Worm (Caenorhabditis elegans) whole organism, young adult: ENCODE data around the gene F18A1.7.

Source experiments
- B0035.1 ChIP-seq: sonication (generic microtip); optimal IDR thresholded peaks from 2 replicates; lab custom pipeline; 2016; ENCODE audit warnings: missing genetic modification characterization, mild to moderate bottlenecking, missing compliant biosample characterization, missing genotype, missing genetic modification reagents
- F23B12.7 ChIP-seq: sonication (generic microtip); optimal IDR thresholded peaks from 2 replicates; lab custom pipeline; 2017; ENCODE audit warnings: missing genetic modification characterization, mild to moderate bottlenecking, missing compliant biosample characterization, antibody characterized with exemption, moderate library complexity; ENCODE audit not compliant: insufficient read depth
- F52B5.7 ChIP-seq: sonication (generic microtip); optimal IDR thresholded peaks from 2 replicates; lab custom pipeline; 2016; ENCODE audit warnings: mild to moderate bottlenecking, missing genetic modification characterization, missing compliant biosample characterization
- F55B11.4 ChIP-seq: sonication (generic microtip); optimal IDR thresholded peaks from 2 replicates; lab custom pipeline; 2016; ENCODE audit warnings: missing compliant biosample characterization, missing genetic modification characterization, borderline replicate concordance; ENCODE audit not compliant: insufficient read depth
- K12H6.12 ChIP-seq: fragments of 200-800 bp; sonication (Bioruptor generic); optimal IDR thresholded peaks from 2 replicates; lab custom pipeline; 2018; ENCODE audit warnings: mild to moderate bottlenecking, missing genetic modification characterization, missing compliant biosample characterization
- Y53G8AR.9 ChIP-seq: fragments of 200-800 bp; sonication (Bioruptor generic); conservative IDR thresholded peaks from 2 replicates; pipeline ENCODE4 v1.3.6; 2022; ENCODE audit warnings: missing genetic modification reagents, missing genetic modification characterization, missing compliant biosample characterization
- Y56A3A.18 ChIP-seq: fragments of 200-800 bp; sonication (Bioruptor generic); IDR thresholded peaks from 2 replicates; pipeline ENCODE4 v1.3.6; 2022; ENCODE audit warnings: missing genetic modification reagents, missing genetic modification characterization, missing compliant biosample characterization
- ZK185.1 ChIP-seq: sonication (generic microtip); optimal IDR thresholded peaks from 2 replicates; lab custom pipeline; 2016; ENCODE audit warnings: mild to moderate bottlenecking, missing genetic modification characterization, missing compliant biosample characterization; ENCODE audit not compliant: poor library complexity, severe bottlenecking
- atf-7 ChIP-seq: sonication (generic microtip); optimal IDR thresholded peaks from 2 replicates; lab custom pipeline; 2017; ENCODE audit warnings: mild to moderate bottlenecking, missing genetic modification characterization, missing compliant biosample characterization
- attf-3 ChIP-seq: fragments of 200-800 bp; sonication (Bioruptor generic); conservative IDR thresholded peaks from 2 replicates; pipeline ENCODE4 v1.3.6; 2022; ENCODE audit warnings: missing genetic modification reagents, missing genetic modification characterization, missing compliant biosample characterization
- attf-5 ChIP-seq: fragments of 200-800 bp; sonication (Bioruptor generic); optimal IDR thresholded peaks from 2 replicates; lab custom pipeline; 2018; ENCODE audit warnings: mild to moderate bottlenecking, missing genetic modification characterization, missing compliant biosample characterization
- cebp-1 ChIP-seq, 2 experiments: fragments of 200-800 bp in 1 of 2; sonication (Bioruptor generic) in 1 of 2; sonication (generic microtip) in 1 of 2; IDR thresholded peaks in 1 of 2; optimal IDR thresholded peaks in 1 of 2; 2 replicates each; pipeline versions ENCODE4 v1.3.6 to Lab custom; 2017 to 2022; ENCODE audit warnings: missing compliant biosample characterization in 2 of 2, missing genetic modification characterization in 2 of 2, mild to moderate bottlenecking in 1 of 2, missing genetic modification reagents in 1 of 2, moderate library complexity in 1 of 2
- ceh-100 ChIP-seq: fragments of 200-800 bp; sonication (Bioruptor generic); IDR thresholded peaks from 2 replicates; pipeline ENCODE4 v1.3.6; 2022; ENCODE audit warnings: missing genetic modification reagents, missing genetic modification characterization, missing compliant biosample characterization
- ceh-27 ChIP-seq: fragments of 200-800 bp; sonication (Bioruptor generic); optimal IDR thresholded peaks from 2 replicates; lab custom pipeline; 2018; ENCODE audit warnings: mild to moderate bottlenecking, missing genetic modification characterization, moderate library complexity, missing compliant biosample characterization
- chd-7 ChIP-seq: sonication (generic microtip); optimal IDR thresholded peaks from 2 replicates; lab custom pipeline; 2016; ENCODE audit warnings: mild to moderate bottlenecking, missing genetic modification characterization, moderate library complexity, missing compliant biosample characterization
- dox-1 ChIP-seq: fragments of 200-800 bp; sonication (Bioruptor generic); IDR thresholded peaks from 2 replicates; pipeline ENCODE4 v1.3.6; 2022; ENCODE audit warnings: missing genetic modification reagents, missing genetic modification characterization, missing compliant biosample characterization
- egl-18 ChIP-seq: fragments of 200-800 bp; sonication (Bioruptor generic); IDR thresholded peaks from 2 replicates; pipeline ENCODE4 v1.3.6; 2022; ENCODE audit warnings: missing genetic modification reagents, missing genetic modification characterization, missing compliant biosample characterization
- ekl-4 ChIP-seq: fragments of 200-800 bp; sonication (Bioruptor generic); IDR thresholded peaks from 2 replicates; pipeline ENCODE4 v1.3.6; 2022; ENCODE audit warnings: missing genetic modification reagents, missing genetic modification characterization, missing compliant biosample characterization
- ets-4 ChIP-seq: fragments of 200-800 bp; sonication (Bioruptor generic); optimal IDR thresholded peaks from 2 replicates; lab custom pipeline; 2018; ENCODE audit warnings: mild to moderate bottlenecking, missing genetic modification characterization, missing compliant biosample characterization
- hmg-1.2 ChIP-seq: fragments of 200-800 bp; sonication (Bioruptor generic); IDR thresholded peaks from 2 replicates; pipeline ENCODE4 v1.3.6; 2022; ENCODE audit warnings: missing genetic modification reagents, missing genetic modification characterization, missing compliant biosample characterization
- hsf-1 ChIP-seq: fragments of 200-800 bp; sonication (Bioruptor generic); IDR thresholded peaks from 2 replicates; pipeline ENCODE4 v1.3.6; 2022; ENCODE audit warnings: missing genetic modification reagents, missing genetic modification characterization, missing compliant biosample characterization
- lsl-1 ChIP-seq: fragments of 200-800 bp; sonication (Bioruptor generic); optimal IDR thresholded peaks from 2 replicates; lab custom pipeline; 2018; ENCODE audit warnings: mild to moderate bottlenecking, missing genetic modification characterization, moderate library complexity, missing compliant biosample characterization
- lsy-27 ChIP-seq: sonication (generic microtip); optimal IDR thresholded peaks from 2 replicates; lab custom pipeline; 2017; ENCODE audit warnings: missing genetic modification characterization, mild to moderate bottlenecking, missing compliant biosample characterization, antibody characterized with exemption, missing genotype, borderline replicate concordance; ENCODE audit not compliant: insufficient read depth
- madf-6 ChIP-seq: fragments of 200-800 bp; sonication (Bioruptor generic); IDR thresholded peaks from 2 replicates; pipeline ENCODE4 v1.3.6; 2022; ENCODE audit warnings: missing genetic modification reagents, missing genetic modification characterization, missing compliant biosample characterization
- mxl-1 ChIP-seq: sonication (generic microtip); optimal IDR thresholded peaks from 2 replicates; lab custom pipeline; 2016; ENCODE audit warnings: missing genetic modification characterization, missing compliant biosample characterization
- nfyb-1 ChIP-seq: fragments of 200-800 bp; sonication (Bioruptor generic); IDR thresholded peaks from 2 replicates; pipeline ENCODE4 v1.3.6; 2022; ENCODE audit warnings: missing genetic modification reagents, missing genetic modification characterization, missing compliant biosample characterization
- nhr-179 ChIP-seq: sonication (generic microtip); optimal IDR thresholded peaks from 2 replicates; lab custom pipeline; 2016; ENCODE audit warnings: mild to moderate bottlenecking, missing genetic modification characterization, missing compliant biosample characterization
- nhr-80 ChIP-seq: sonication (generic microtip); optimal IDR thresholded peaks from 2 replicates; lab custom pipeline; 2016; ENCODE audit warnings: missing genetic modification characterization, missing compliant biosample characterization
- pbrm-1 ChIP-seq: fragments of 200-800 bp; sonication (Bioruptor generic); IDR thresholded peaks from 2 replicates; pipeline ENCODE4 v1.3.6; 2022; ENCODE audit warnings: missing genetic modification reagents, missing genetic modification characterization, missing compliant biosample characterization
- rec-8 ChIP-seq, 2 experiments: sonication (generic microtip); optimal IDR thresholded peaks; 2 replicates each; lab custom pipeline; 2016; ENCODE audit warnings: mild to moderate bottlenecking in 2 of 2, missing genetic modification characterization in 2 of 2, missing genetic modification reagents in 2 of 2, missing genotype in 2 of 2, missing biosample characterization in 1 of 2, missing compliant biosample characterization in 1 of 2, moderate library complexity in 1 of 2
- rpc-1 ChIP-seq, 2 experiments: fragments of 150-350 bp in 1 of 2; sonication (generic microtip) in 1 of 2; optimal IDR thresholded peaks; 2 replicates each; lab custom pipeline; 2014 to 2018; ENCODE audit warnings: missing biosample characterization in 1 of 2, missing genetic modification characterization in 1 of 2, missing genetic modification reagents in 1 of 2, missing genotype in 1 of 2
- snpc-4 ChIP-seq, 5 experiments: fragments of 150-350 bp in 1 of 5; sonication (generic microtip) in 4 of 5; optimal IDR thresholded peaks; 2 replicates each; lab custom pipeline; 2014 to 2018; ENCODE audit warnings: missing genetic modification characterization in 5 of 5, missing biosample characterization in 3 of 5, antibody characterized with exemption in 2 of 5, mild to moderate bottlenecking in 2 of 5, missing compliant biosample characterization in 2 of 5, missing genotype in 2 of 5, moderate library complexity in 2 of 5, missing genetic modification reagents in 1 of 5
- tbp1 ChIP-seq: fragments of 200-800 bp; sonication (Bioruptor generic); optimal IDR thresholded peaks from 2 replicates; lab custom pipeline; 2018; ENCODE audit warnings: mild to moderate bottlenecking, missing genetic modification characterization, missing compliant biosample characterization
- ztf-25 ChIP-seq: fragments of 200-800 bp; sonication (Bioruptor generic); IDR thresholded peaks from 2 replicates; pipeline ENCODE4 v1.3.6; 2022; ENCODE audit warnings: missing genetic modification reagents, missing genetic modification characterization, missing compliant biosample characterization
- ztf-6 ChIP-seq: fragments of 200-800 bp; sonication (Bioruptor generic); IDR thresholded peaks from 2 replicates; pipeline ENCODE4 v1.3.6; 2022; ENCODE audit warnings: missing genetic modification reagents, missing genetic modification characterization, missing compliant biosample characterization

Gene F18A1.7

DNA sequence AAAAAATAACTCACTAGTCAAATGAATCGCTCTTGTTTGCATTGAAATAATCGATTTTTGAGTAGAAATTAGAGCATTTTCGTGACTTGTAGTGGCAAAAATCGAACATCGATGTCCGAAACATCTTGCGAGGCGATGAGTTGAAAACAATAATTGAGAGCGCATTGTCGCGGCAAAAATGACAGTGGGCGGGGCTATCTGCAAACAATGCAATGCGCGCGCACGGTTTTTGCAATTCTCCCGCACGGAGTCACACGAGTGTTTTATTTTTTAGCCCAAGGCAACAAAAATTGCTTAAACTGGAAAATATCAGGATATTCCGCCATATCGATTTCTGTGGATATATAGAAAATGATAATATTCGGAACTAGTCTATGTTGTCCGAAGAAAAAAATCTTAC is 45.0 kb upstream of the F18A1.7 start, which contains the start of gene B0495.9 (continued):
- TF ChIP-seq chd-7 (tag; lab: Kevin White, UChicago) (no peak), F23B12.7 (peak; percentile 26), rpc-1 (optimal IDR thresholded peaks at IDR 0.05; lab: Kevin White, UChicago) (peak; percentile 40), rpc-1 (tag; optimal IDR thresholded peaks at IDR 0.05; lab: Kevin White, UChicago) (no peak), madf-6 (GFP tag; lab: Robert Waterston, UW) (peak; percentile 66), lsl-1 (GFP tag; lab: Kevin White, UChicago) (peak; percentile 60), hmg-1.2 (GFP tag; lab: Robert Waterston, UW) (peak; percentile 39; the same call in 1 of the 2 replicates), ZK185.1 (peak; percentile 66), K12H6.12 (peak; percentile 19), ekl-4 (GFP tag; lab: Robert Waterston, UW) (no peak), attf-3 (GFP tag; lab: Robert Waterston, UW) (0 out of 2 replicates have a peak, but pooled peaks have one; percentile 38), F52B5.7 (tag; lab: Kevin White, UChicago) (peak; percentile 19), B0035.1 (no peak), Y53G8AR.9 (GFP tag; lab: Robert Waterston, UW) (0 out of 2 replicates have a peak, but pooled peaks have one; percentile 55), attf-5 (peak; percentile 60), F55B11.4 (tag; lab: Kevin White, UChicago) (no peak), nhr-80 (tag; lab: Kevin White, UChicago) (peak; percentile 51), ztf-25 (GFP tag; lab: Robert Waterston, UW) (0 out of 2 replicates have a peak, but pooled peaks have one; percentile 45), ceh-100 (GFP tag; lab: Robert Waterston, UW) (peak; percentile 42), lsy-27 (tag; lab: Kevin White, UChicago) (no peak), nfyb-1 (GFP tag; lab: Robert Waterston, UW) (peak; percentile 44; the same call in 1 of the 2 replicates)
- TF ChIP-seq, all 124 proteins: peak for 33

DNA sequence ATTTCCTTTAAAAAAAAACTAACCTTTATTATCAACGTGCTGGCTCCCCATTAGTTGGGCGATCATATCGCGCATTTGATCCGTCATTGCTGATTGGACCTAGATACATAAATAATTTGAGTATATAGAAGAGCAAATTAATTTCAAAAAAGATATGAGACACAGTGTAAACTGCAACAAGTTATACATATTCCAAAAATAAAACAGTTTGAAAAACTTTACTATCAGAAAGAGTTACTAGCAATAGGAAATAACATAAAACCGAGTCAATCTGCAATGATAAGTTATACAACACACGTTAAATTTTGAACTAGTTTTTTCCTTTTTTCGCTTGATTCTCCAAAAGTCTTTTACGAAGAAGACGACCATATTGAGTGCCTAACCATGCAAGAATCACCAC is 43.8 kb upstream of the F18A1.7 start, which contains the start of gene luc-7L:
Gene luc-7L (minus strand): TSS at position 101 of the 400 bp plus-strand sequence.
- TF ChIP-seq pbrm-1 (GFP tag; lab: Robert Waterston, UW) (no peak), hsf-1 (GFP tag; lab: Robert Waterston, UW) (no peak), ceh-27 (GFP tag; lab: Kevin White, UChicago) (no peak), mxl-1 (tag; lab: Kevin White, UChicago) (no peak)

DNA sequence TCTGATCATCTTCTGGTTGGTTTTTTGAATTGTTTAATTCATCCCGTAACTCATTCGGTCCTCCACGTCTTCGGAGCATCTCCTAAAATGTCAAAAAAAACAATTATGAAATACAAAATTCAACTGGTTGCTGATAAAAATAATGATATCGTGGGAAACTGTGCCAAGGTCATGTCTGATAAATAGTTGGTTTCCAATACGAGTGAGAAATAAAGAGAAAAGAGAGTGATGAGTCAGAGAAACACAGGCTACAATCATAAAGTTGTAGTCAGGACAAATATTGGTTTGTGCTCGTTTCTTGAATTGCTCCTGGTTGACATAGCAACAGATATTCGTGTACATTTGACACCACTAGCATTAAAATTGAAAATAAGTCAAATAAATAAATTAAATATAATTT is 41.6 kb upstream of the F18A1.7 start, which contains the start of gene B0495.7:
Gene B0495.7 (minus strand): TSS at position 82 of the 400 bp plus-strand sequence.
- TF ChIP-seq lsy-27 (tag; lab: Kevin White, UChicago) (no peak), dox-1 (no peak), Y56A3A.18 (GFP tag; lab: Robert Waterston, UW) (no peak), cebp-1 (GFP tag; IDR thresholded peaks at IDR 0.05; lab: Robert Waterston, UW) (no peak), cebp-1 (tag; optimal IDR thresholded peaks at IDR 0.05; lab: Kevin White, UChicago) (peak; percentile 46), rpc-1 (optimal IDR thresholded peaks at IDR 0.05; lab: Kevin White, UChicago) (no peak), rpc-1 (tag; optimal IDR thresholded peaks at IDR 0.05; lab: Kevin White, UChicago) (no peak), nhr-80 (tag; lab: Kevin White, UChicago) (peak; percentile 73), nhr-179 (tag; lab: Kevin White, UChicago) (no peak), snpc-4 (GFP tag; optimal IDR thresholded peaks at IDR 0.05; lab: Kevin White, UChicago) (no peak), snpc-4 (tag; optimal IDR thresholded peaks at IDR 0.05; lab: Kevin White, UChicago) (no peak)

DNA sequence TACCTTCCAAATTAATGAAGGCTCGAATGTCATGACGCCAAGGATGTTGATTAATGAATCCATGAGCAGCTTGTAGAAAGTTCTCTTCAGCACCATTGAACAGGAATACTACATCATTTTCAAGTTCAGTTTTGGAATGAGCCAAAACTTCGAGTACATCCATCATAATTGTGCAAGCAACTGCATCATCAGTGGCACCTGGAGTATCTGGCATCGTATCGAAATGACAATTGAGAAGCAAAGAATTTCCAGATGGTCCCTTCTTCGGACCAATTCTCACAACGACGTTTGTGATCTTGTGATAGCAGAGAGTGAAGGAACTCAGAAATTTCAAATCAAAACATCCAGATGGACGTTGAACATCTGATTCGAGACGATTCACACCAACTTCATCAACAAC is 40.8 kb upstream of the F18A1.7 start:
- TF ChIP-seq rec-8 (tag; optimal IDR thresholded peaks at IDR 0.05; lab: Kevin White, UChicago) (no peak), tbp1 (GFP tag; lab: Kevin White, UChicago) (no peak), nfyb-1 (GFP tag; lab: Robert Waterston, UW) (no peak), atf-7 (tag; lab: Kevin White, UChicago) (no peak), K12H6.12 (no peak), ets-4 (GFP tag; lab: Kevin White, UChicago) (no peak), egl-18 (GFP tag; lab: Robert Waterston, UW) (no peak), ztf-6 (GFP tag; lab: Robert Waterston, UW) (no peak)
